Worm (Caenorhabditis elegans) whole organism, late embryonic: ENCODE data around the gene grl-12.
A peak's percentile ranks its signal among the peaks of the same experiment; 100 is the strongest.

ENCODE experiments used
- K02D7.2 ChIP-seq: sonication (generic microtip); optimal IDR thresholded peaks from 2 replicates; lab custom pipeline; 2017; ENCODE audit warnings: mild to moderate bottlenecking, missing genetic modification characterization, missing compliant biosample characterization
- K09A11.1 ChIP-seq: sonication (generic microtip); optimal IDR thresholded peaks from 2 replicates; lab custom pipeline; 2017; ENCODE audit warnings: antibody characterized with exemption, mild to moderate bottlenecking, missing genetic modification characterization, missing compliant biosample characterization; ENCODE audit not compliant: insufficient read depth
- T23F11.4 ChIP-seq: fragments of 200-800 bp; sonication (Bioruptor generic); optimal IDR thresholded peaks from 2 replicates; lab custom pipeline; 2018; ENCODE audit warnings: mild to moderate bottlenecking, missing genetic modification characterization, missing compliant biosample characterization
- Y22D7AL.16 ChIP-seq: sonication (generic microtip); optimal IDR thresholded peaks from 2 replicates; lab custom pipeline; 2016; ENCODE audit warnings: missing genetic modification characterization, missing compliant biosample characterization
- ahr-1 ChIP-seq: sonication (generic microtip); optimal IDR thresholded peaks from 2 replicates; lab custom pipeline; 2016; ENCODE audit warnings: missing genetic modification characterization, missing compliant biosample characterization
- ama-1 ChIP-seq: fragments of 150-350 bp; optimal IDR thresholded peaks from 2 replicates; lab custom pipeline; 2014
- ceh-18 ChIP-seq: sonication (generic microtip); optimal IDR thresholded peaks from 2 replicates; lab custom pipeline; 2016; ENCODE audit warnings: missing genetic modification characterization, missing compliant biosample characterization
- ceh-19 ChIP-seq: fragments of 200-800 bp; sonication (Bioruptor generic); optimal IDR thresholded peaks from 2 replicates; lab custom pipeline; 2018; ENCODE audit warnings: mild to moderate bottlenecking, missing genetic modification characterization, missing compliant biosample characterization
- ceh-2 ChIP-seq: sonication (generic microtip); optimal IDR thresholded peaks from 2 replicates; lab custom pipeline; 2016; ENCODE audit warnings: missing genotype, missing genetic modification characterization, missing compliant biosample characterization
- ceh-34 ChIP-seq: sonication (generic microtip); optimal IDR thresholded peaks from 2 replicates; lab custom pipeline; 2016; ENCODE audit warnings: mild to moderate bottlenecking, missing genetic modification characterization, missing compliant biosample characterization
- ceh-6 ChIP-seq: fragments of 200-800 bp; sonication (Bioruptor generic); optimal IDR thresholded peaks from 2 replicates; lab custom pipeline; 2018; ENCODE audit warnings: mild to moderate bottlenecking, missing genetic modification characterization, missing compliant biosample characterization
- ceh-9 ChIP-seq: sonication (generic microtip); optimal IDR thresholded peaks from 2 replicates; lab custom pipeline; 2016; ENCODE audit warnings: mild to moderate bottlenecking, missing genetic modification characterization, inconsistent platforms, missing compliant biosample characterization
- dve-1 ChIP-seq: sonication (generic microtip); optimal IDR thresholded peaks from 2 replicates; lab custom pipeline; 2017; ENCODE audit warnings: antibody characterized with exemption, mild to moderate bottlenecking, missing genetic modification characterization, missing compliant biosample characterization
- elt-4 ChIP-seq: sonication (generic microtip); optimal IDR thresholded peaks from 2 replicates; lab custom pipeline; 2016; ENCODE audit warnings: missing genetic modification characterization, missing compliant biosample characterization
- ets-4 ChIP-seq: sonication (generic microtip); optimal IDR thresholded peaks from 2 replicates; lab custom pipeline; 2016; ENCODE audit warnings: missing genetic modification characterization, missing compliant biosample characterization
- eyg-1 ChIP-seq: sonication (generic microtip); optimal IDR thresholded peaks from 2 replicates; lab custom pipeline; 2016; ENCODE audit warnings: missing genotype, missing genetic modification characterization, missing compliant biosample characterization
- fax-1 ChIP-seq: sonication (generic microtip); optimal IDR thresholded peaks from 2 replicates; lab custom pipeline; 2016; ENCODE audit warnings: missing genotype, missing genetic modification characterization, missing compliant biosample characterization
- gmeb-2 ChIP-seq: sonication (generic microtip); optimal IDR thresholded peaks from 2 replicates; lab custom pipeline; 2016; ENCODE audit warnings: missing genetic modification characterization, inconsistent platforms, missing compliant biosample characterization
- hlh-15 ChIP-seq: sonication (generic microtip); optimal IDR thresholded peaks from 2 replicates; lab custom pipeline; 2016; ENCODE audit warnings: missing genetic modification characterization, missing compliant biosample characterization
- hlh-30 ChIP-seq: sonication (generic microtip); optimal IDR thresholded peaks from 2 replicates; lab custom pipeline; 2017; ENCODE audit warnings: antibody characterized with exemption, missing genetic modification characterization, missing compliant biosample characterization; ENCODE audit not compliant: insufficient read depth
- hlh-8 ChIP-seq: sonication (generic microtip); optimal IDR thresholded peaks from 2 replicates; lab custom pipeline; 2016; ENCODE audit warnings: missing genotype, missing genetic modification characterization, missing compliant biosample characterization
- madf-2 ChIP-seq: sonication (generic microtip); optimal IDR thresholded peaks from 2 replicates; lab custom pipeline; 2017; ENCODE audit warnings: missing genetic modification characterization, missing compliant biosample characterization
- mec-3 ChIP-seq: sonication (generic microtip); optimal IDR thresholded peaks from 2 replicates; lab custom pipeline; 2016; ENCODE audit warnings: borderline replicate concordance, missing genetic modification characterization, missing compliant biosample characterization
- odd-2 ChIP-seq: sonication (generic microtip); optimal IDR thresholded peaks from 2 replicates; lab custom pipeline; 2017; ENCODE audit warnings: antibody characterized with exemption, mild to moderate bottlenecking, missing genetic modification characterization, missing compliant biosample characterization
- pag-3 ChIP-seq: sonication (generic microtip); optimal IDR thresholded peaks from 2 replicates; lab custom pipeline; 2016; ENCODE audit warnings: missing compliant biosample characterization, missing genetic modification characterization, borderline replicate concordance
- pat-9 ChIP-seq: fragments of 200-800 bp; sonication (Bioruptor generic); optimal IDR thresholded peaks from 2 replicates; lab custom pipeline; 2018; ENCODE audit warnings: mild to moderate bottlenecking, missing genetic modification characterization, moderate library complexity, missing compliant biosample characterization
- pax-1 ChIP-seq: fragments of 150-350 bp; optimal IDR thresholded peaks from 2 replicates; lab custom pipeline; 2014; ENCODE audit warnings: missing biosample characterization, missing genetic modification characterization
- pha-4 ChIP-seq: fragments of 150-350 bp; optimal IDR thresholded peaks from 2 replicates; lab custom pipeline; 2018; ENCODE audit warnings: missing biosample characterization, missing genetic modification reagents, missing genetic modification characterization
- pros-1 ChIP-seq: fragments of 150-350 bp; optimal IDR thresholded peaks from 2 replicates; lab custom pipeline; 2014; ENCODE audit warnings: missing biosample characterization, missing genetic modification reagents, missing genetic modification characterization
- rnt-1 ChIP-seq: sonication (generic microtip); optimal IDR thresholded peaks from 2 replicates; lab custom pipeline; 2016; ENCODE audit warnings: missing genetic modification characterization, missing compliant biosample characterization
- sdc-2 ChIP-seq: sonication (generic microtip); optimal IDR thresholded peaks from 2 replicates; lab custom pipeline; 2016; ENCODE audit warnings: missing genotype, missing genetic modification characterization, missing compliant biosample characterization
- sox-2 ChIP-seq: fragments of 200-800 bp; sonication (Bioruptor generic); IDR thresholded peaks from 2 replicates; pipeline ENCODE4 v1.3.6; 2022; ENCODE audit warnings: missing genetic modification reagents, missing genetic modification characterization, missing compliant biosample characterization
- syd-9 ChIP-seq: sonication (generic microtip); optimal IDR thresholded peaks from 2 replicates; lab custom pipeline; 2016; ENCODE audit warnings: mild to moderate bottlenecking, missing genetic modification characterization, moderate library complexity, missing compliant biosample characterization
- unc-42 ChIP-seq: sonication (generic microtip); optimal IDR thresholded peaks from 2 replicates; lab custom pipeline; 2016; ENCODE audit warnings: missing genotype, missing genetic modification characterization, missing compliant biosample characterization
- unc-55 ChIP-seq: sonication (generic microtip); optimal IDR thresholded peaks from 2 replicates; lab custom pipeline; 2017; ENCODE audit warnings: missing biosample characterization, missing genetic modification reagents, missing genetic modification characterization

The grl-12 gene

ce11 chrV:8660475-8660874, 23.7 kb upstream of the grl-12 start:
- TF ChIP-seq rnt-1, result peak; percentile 20
- no peak for TF ChIP-seq hlh-8 (tag; lab: Kevin White, UChicago)

- TF ChIP-seq K02D7.2 (tag; lab: Kevin White, UChicago) (no peak), hlh-8 (tag; lab: Kevin White, UChicago) (peak; percentile 34), dve-1 (tag; lab: Kevin White, UChicago) (no peak), ceh-34 (no peak), ets-4 (tag; lab: Kevin White, UChicago) (no peak), ama-1 (lab: Kevin White, UChicago) (no peak), pag-3 (tag; lab: Kevin White, UChicago) (no peak), rnt-1 (peak; percentile 56), mec-3 (no peak), K09A11.1 (tag; lab: Kevin White, UChicago) (no peak), pha-4 (tag; lab: Kevin White, UChicago) (no peak), odd-2 (tag; lab: Kevin White, UChicago) (no peak), unc-42 (tag; lab: Kevin White, UChicago) (no peak), ceh-19 (GFP tag; lab: Kevin White, UChicago) (no peak), pros-1 (tag; lab: Kevin White, UChicago) (no peak), syd-9 (no peak), ceh-18 (tag; lab: Kevin White, UChicago) (peak; percentile 49), fax-1 (no peak), T23F11.4 (GFP tag; lab: Kevin White, UChicago) (no peak), unc-55 (GFP tag; lab: Kevin White, UChicago) (peak; percentile 37), hlh-30 (no peak), ceh-2 (tag; lab: Kevin White, UChicago) (no peak), pax-1 (tag; lab: Kevin White, UChicago) (no peak), ceh-6 (GFP tag; lab: Kevin White, UChicago) (no peak), hlh-15 (tag; lab: Kevin White, UChicago) (no peak), eyg-1 (tag; lab: Kevin White, UChicago) (no peak), sox-2 (GFP tag; lab: Robert Waterston, UW) (no peak), sdc-2 (tag; lab: Kevin White, UChicago) (no peak), ahr-1 (tag; lab: Kevin White, UChicago) (no peak), Y22D7AL.16 (tag; lab: Kevin White, UChicago) (no peak), ceh-9 (tag; lab: Kevin White, UChicago) (no peak), elt-4 (tag; lab: Kevin White, UChicago) (no peak)
Measured at ce11 chrV:8658577-8659362, 22.0 kb upstream of the grl-12 start.

- TF ChIP-seq ceh-19 (GFP tag; lab: Kevin White, UChicago), result no peak
- TF ChIP-seq madf-2 (tag; lab: Kevin White, UChicago), result no peak
- no peak for TF ChIP-seq pat-9
- no peak for TF ChIP-seq elt-4 (tag; lab: Kevin White, UChicago)
- TF ChIP-seq gmeb-2, result no peak
- TF ChIP-seq Y22D7AL.16 (tag; lab: Kevin White, UChicago), result no peak
- TF ChIP-seq sdc-2 (tag; lab: Kevin White, UChicago), result no peak
- TF ChIP-seq sox-2 (GFP tag; lab: Robert Waterston, UW), result no peak
Measured at ce11 chrV:8657911-8658310, 21.1 kb upstream of the grl-12 start.
